Worm (Caenorhabditis elegans): ENCODE data around the gene F22F4.4.

F22F4.4 gene

ce11 chrX:5984581-5985039 lies 16.7 kb downstream of the F22F4.4 start, which contains the start of gene klp-13 (continued):
- TF ChIP-seq mdl-1 (tag; optimal IDR thresholded peaks at IDR 0.05) (peak; percentile 55 to 84), ztf-4 (tag; optimal IDR thresholded peaks at IDR 0.05) (peak; percentile 76), nhr-77 (tag; optimal IDR thresholded peaks at IDR 0.05) (no peak), ztf-1 (GFP tag; conservative IDR thresholded peaks at IDR 0.05) (no peak), lsy-2 (tag; optimal IDR thresholded peaks at IDR 0.05) (peak; percentile 45 to 89), nhr-25 (tag; optimal IDR thresholded peaks at IDR 0.05) (no peak)

- peak; percentile 38 for TF ChIP-seq sma-9 (GFP tag; optimal IDR thresholded peaks at IDR 0.05)
- TF ChIP-seq sma-9 (tag; optimal IDR thresholded peaks at IDR 0.05): no peak
- TF ChIP-seq nhr-77 (tag; optimal IDR thresholded peaks at IDR 0.05): no peak
These were observed 18.1 kb downstream of the F22F4.4 start for ce11 chrX:5983267-5983666.

ce11 chrX:5982799-5983198 lies 18.5 kb downstream of the F22F4.4 start:
- TF ChIP-seq nhr-6 (tag; optimal IDR thresholded peaks at IDR 0.05): peak; percentile 36
- no peak for TF ChIP-seq mab-5 (tag; optimal IDR thresholded peaks at IDR 0.05)
- no peak for TF ChIP-seq ztf-4 (tag; optimal IDR thresholded peaks at IDR 0.05)
- no peak for TF ChIP-seq ztf-1 (GFP tag; conservative IDR thresholded peaks at IDR 0.05)
- TF ChIP-seq snpc-4 (tag; optimal IDR thresholded peaks at IDR 0.05): no peak
- TF ChIP-seq R02D3.7 (tag; optimal IDR thresholded peaks at IDR 0.05): no peak
- TF ChIP-seq nhr-11 (tag; optimal IDR thresholded peaks at IDR 0.05): no peak
- TF ChIP-seq C34F6.9 (tag; optimal IDR thresholded peaks at IDR 0.05): peak; percentile 14
- TF ChIP-seq lsy-2 (tag; optimal IDR thresholded peaks at IDR 0.05): peak in 1 of 2 experiments; percentile 47
- no peak for TF ChIP-seq fos-1 (tag; optimal IDR thresholded peaks at IDR 0.05)
- no peak for TF ChIP-seq nhr-77 (tag; optimal IDR thresholded peaks at IDR 0.05)
- TF ChIP-seq ama-1 (optimal IDR thresholded peaks at IDR 0.05): no peak
- no peak for TF ChIP-seq ceh-82 (tag; optimal IDR thresholded peaks at IDR 0.05)
- TF ChIP-seq nhr-21 (tag; optimal IDR thresholded peaks at IDR 0.05): no peak
- no peak for TF ChIP-seq nhr-23 (tag; optimal IDR thresholded peaks at IDR 0.05)
- no peak for TF ChIP-seq lin-39 (tag; optimal IDR thresholded peaks at IDR 0.05)
- no peak for TF ChIP-seq nhr-12 (tag; optimal IDR thresholded peaks at IDR 0.05)
- peak; percentile 35 for TF ChIP-seq zag-1 (tag; optimal IDR thresholded peaks at IDR 0.05)
- no peak for TF ChIP-seq peb-1 (tag; optimal IDR thresholded peaks at IDR 0.05)
- no peak for TF ChIP-seq unc-39 (tag; optimal IDR thresholded peaks at IDR 0.05)
- TF ChIP-seq nhr-237 (tag; optimal IDR thresholded peaks at IDR 0.05): no peak
- no peak for TF ChIP-seq nhr-10 (tag; optimal IDR thresholded peaks at IDR 0.05)
- no peak for TF ChIP-seq lin-13 (GFP tag; optimal IDR thresholded peaks at IDR 0.05)
- TF ChIP-seq elt-3 (tag; optimal IDR thresholded peaks at IDR 0.05): no peak
- TF ChIP-seq ZK546.5 (tag; optimal IDR thresholded peaks at IDR 0.05): no peak
- peak; percentile 6 for TF ChIP-seq crh-2 (tag; optimal IDR thresholded peaks at IDR 0.05)
- no peak for TF ChIP-seq ceh-16 (tag; optimal IDR thresholded peaks at IDR 0.05)
- TF ChIP-seq mbf-1 (tag; optimal IDR thresholded peaks at IDR 0.05): no peak
- TF ChIP-seq unc-55 (GFP tag; optimal IDR thresholded peaks at IDR 0.05): peak; percentile 43
- no peak for TF ChIP-seq aly-2 (tag; optimal IDR thresholded peaks at IDR 0.05)
- no peak for TF ChIP-seq unc-62 (GFP tag; optimal IDR thresholded peaks at IDR 0.05)
- no peak for TF ChIP-seq sem-4 (tag; optimal IDR thresholded peaks at IDR 0.05)
- TF ChIP-seq egl-27 (tag; optimal IDR thresholded peaks at IDR 0.05): no peak
- TF ChIP-seq nhr-25 (tag; optimal IDR thresholded peaks at IDR 0.05): no peak
- TF ChIP-seq dmd-4 (tag; optimal IDR thresholded peaks at IDR 0.05): no peak
- no peak for TF ChIP-seq lin-11 (tag; optimal IDR thresholded peaks at IDR 0.05)
- TF ChIP-seq elt-1 (tag; optimal IDR thresholded peaks at IDR 0.05): no peak
- TF ChIP-seq alr-1 (tag; optimal IDR thresholded peaks at IDR 0.05): no peak
- TF ChIP-seq blmp-1 (tag; optimal IDR thresholded peaks at IDR 0.05; ENCODE audit: insufficient read depth): no peak
- TF ChIP-seq Y55F3AM.14 (GFP tag; optimal IDR thresholded peaks at IDR 0.05): peak; percentile 84
- TF ChIP-seq nhr-129 (tag; optimal IDR thresholded peaks at IDR 0.05): peak; percentile 15
- no peak for TF ChIP-seq gmeb-1 (tag; optimal IDR thresholded peaks at IDR 0.05)
- no peak for TF ChIP-seq sma-3 (GFP tag; optimal IDR thresholded peaks at IDR 0.05)
- no peak for TF ChIP-seq ztf-11 (tag; optimal IDR thresholded peaks at IDR 0.05)
- TF ChIP-seq skn-1 (tag; optimal IDR thresholded peaks at IDR 0.05): no peak
- peak; percentile 65 for TF ChIP-seq sma-9 (GFP tag; optimal IDR thresholded peaks at IDR 0.05)
- TF ChIP-seq sma-9 (tag; optimal IDR thresholded peaks at IDR 0.05): no peak
- TF ChIP-seq F13H6.1 (tag; optimal IDR thresholded peaks at IDR 0.05): no peak
- no peak for TF ChIP-seq mdl-1 (tag; optimal IDR thresholded peaks at IDR 0.05)
